Worm (Caenorhabditis elegans): Measurements from ENCODE around the gene ptr-9.

DNA sequence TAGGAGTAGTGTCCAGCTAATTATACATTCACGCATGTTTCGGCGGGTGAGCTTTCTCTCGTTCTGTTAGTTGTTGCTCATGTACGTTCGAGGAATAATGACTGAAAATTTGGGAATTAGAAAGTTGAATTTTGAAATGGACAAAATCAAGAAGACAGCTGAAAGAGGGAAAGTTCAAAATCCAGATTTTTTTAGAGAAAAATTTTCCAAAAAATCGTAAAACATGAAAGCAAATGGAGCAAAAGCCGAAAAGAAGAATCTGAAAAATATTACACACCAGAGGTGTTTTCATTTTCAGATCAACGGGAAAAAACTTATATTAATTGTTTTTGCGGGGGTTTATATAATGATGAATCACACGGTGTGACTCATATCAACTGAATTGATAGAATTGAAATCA lies 11.2 kb upstream of the ptr-9 start, which contains the start of gene ina-1:
- no peak for TF ChIP-seq him-1 (tag; optimal IDR thresholded peaks at IDR 0.05)
- TF ChIP-seq W03F9.2 (tag; optimal IDR thresholded peaks at IDR 0.05), result no peak

Measured in whole organism, L4/young adult.